Fruit fly (Drosophila melanogaster) whole organism, embryonic: ENCODE data around the gene Tmtc4.

Experiments
- CG10274 ChIP-seq: fragments of 200-800 bp; sonication (Bioruptor generic); optimal IDR thresholded peaks from 3 replicates; lab custom pipeline; 2017; ENCODE audit warnings: missing biosample characterization, mild to moderate bottlenecking, missing genetic modification characterization
- CG10979 ChIP-seq: fragments of 200-800 bp; sonication (Bioruptor generic); optimal IDR thresholded peaks from 2 replicates; lab custom pipeline; 2018; ENCODE audit warnings: missing biosample characterization, mild to moderate bottlenecking, missing genetic modification characterization, moderate library complexity
- CG12104 ChIP-seq: fragments of 200-800 bp; sonication (Bioruptor generic); optimal IDR thresholded peaks from 3 replicates; lab custom pipeline; 2016; ENCODE audit warnings: missing biosample characterization, missing genetic modification characterization
- CG1233 ChIP-seq: fragments of 200-800 bp; sonication (Bioruptor generic); optimal IDR thresholded peaks from 4 replicates; lab custom pipeline; 2018; ENCODE audit warnings: missing biosample characterization, mild to moderate bottlenecking, missing genetic modification characterization
- CG14441 ChIP-seq: fragments of 200-800 bp; sonication (Bioruptor generic); IDR thresholded peaks from 2 replicates; pipeline ENCODE4 v1.3.6; 2022; ENCODE audit warnings: missing biosample characterization, missing genetic modification characterization
- CG14667 ChIP-seq: fragments of 200-800 bp; sonication (Bioruptor generic); IDR thresholded peaks from 2 replicates; pipeline ENCODE4 v1.3.6; 2022; ENCODE audit warnings: missing biosample characterization, missing genetic modification characterization
- CG14860 ChIP-seq: fragments of 200-800 bp; sonication (Bioruptor generic); IDR thresholded peaks from 3 replicates; pipeline ENCODE4 v1.3.6; 2022; ENCODE audit warnings: missing biosample characterization, missing genetic modification characterization; ENCODE audit not compliant: partially characterized antibody
- CG17568 ChIP-seq: fragments of 200-800 bp; sonication (Bioruptor generic); optimal IDR thresholded peaks from 2 replicates; lab custom pipeline; 2018; ENCODE audit warnings: missing biosample characterization, mild to moderate bottlenecking, missing genetic modification characterization, moderate library complexity
- CG17612 ChIP-seq: fragments of 200-800 bp; sonication (Bioruptor generic); IDR thresholded peaks from 2 replicates; pipeline ENCODE4 v1.3.6; 2022; ENCODE audit warnings: missing biosample characterization, missing genetic modification characterization
- CG17802 ChIP-seq: fragments of 200-800 bp; sonication (Bioruptor generic); optimal IDR thresholded peaks from 2 replicates; lab custom pipeline; 2018; ENCODE audit warnings: missing biosample characterization, mild to moderate bottlenecking, missing genetic modification characterization, moderate library complexity
- CG30403 ChIP-seq: fragments of 200-800 bp; sonication (Bioruptor generic); optimal IDR thresholded peaks from 3 replicates; lab custom pipeline; 2016; ENCODE audit warnings: missing biosample characterization, missing genetic modification characterization
- CG34422 ChIP-seq: fragments of 200-800 bp; sonication (Bioruptor generic); IDR thresholded peaks from 3 replicates; pipeline ENCODE4 v1.3.6; 2022; ENCODE audit warnings: missing biosample characterization, missing genetic modification characterization
- CG3847 ChIP-seq: fragments of 200-800 bp; sonication (Bioruptor generic); IDR thresholded peaks from 2 replicates; pipeline ENCODE4 v1.3.6; 2022; ENCODE audit warnings: missing biosample characterization, missing genetic modification characterization
- CG4730 ChIP-seq: fragments of 200-800 bp; sonication (Bioruptor generic); IDR thresholded peaks from 2 replicates; pipeline ENCODE4 v1.3.6; 2022; ENCODE audit warnings: missing biosample characterization, missing genetic modification characterization
- CG6254 ChIP-seq: fragments of 200-800 bp; sonication (Bioruptor generic); optimal IDR thresholded peaks from 3 replicates; lab custom pipeline; 2017; ENCODE audit warnings: mild to moderate bottlenecking, missing biosample characterization, missing genetic modification reagents, missing genetic modification characterization
- CG6272 ChIP-seq: fragments of 200-800 bp; sonication (Bioruptor generic); IDR thresholded peaks from 2 replicates; pipeline ENCODE4 v1.3.6; 2022; ENCODE audit warnings: missing biosample characterization, missing genetic modification characterization
- CG6854 ChIP-seq: fragments of 200-800 bp; sonication (Bioruptor generic); optimal IDR thresholded peaks from 3 replicates; lab custom pipeline; 2017; ENCODE audit warnings: missing biosample characterization, mild to moderate bottlenecking, missing genetic modification characterization
- CG7556 ChIP-seq: fragments of 200-800 bp; sonication (Bioruptor generic); optimal IDR thresholded peaks from 2 replicates; lab custom pipeline; 2017; ENCODE audit warnings: missing biosample characterization, mild to moderate bottlenecking, missing genetic modification characterization
- CG7928 ChIP-seq: fragments of 200-800 bp; sonication (Bioruptor generic); optimal IDR thresholded peaks from 2 replicates; lab custom pipeline; 2017; ENCODE audit warnings: missing biosample characterization, mild to moderate bottlenecking, missing genetic modification characterization
- CG7987 ChIP-seq: fragments of 200-800 bp; sonication (Bioruptor generic); optimal IDR thresholded peaks from 2 replicates; lab custom pipeline; 2018; ENCODE audit warnings: missing biosample characterization, mild to moderate bottlenecking, missing genetic modification characterization, moderate library complexity
- CG8290 ChIP-seq, 3 experiments: fragments of 200-800 bp; sonication (Bioruptor generic); optimal IDR thresholded peaks; 2 replicates each; lab custom pipeline; 2016 to 2019; ENCODE audit warnings: missing biosample characterization in 3 of 3, missing genetic modification characterization in 3 of 3, mild to moderate bottlenecking in 2 of 3, moderate library complexity in 1 of 3
- CHES-1-like ChIP-seq: fragments of 200-800 bp; sonication (Bioruptor generic); optimal IDR thresholded peaks from 2 replicates; lab custom pipeline; 2016; ENCODE audit warnings: missing biosample characterization, missing genetic modification characterization
- Dll ChIP-seq: fragments of 200-800 bp; sonication (Bioruptor generic); IDR thresholded peaks from 4 replicates; pipeline ENCODE4 v1.3.6; 2022; ENCODE audit warnings: missing biosample characterization, missing genetic modification characterization; ENCODE audit not compliant: partially characterized antibody
- Dp ChIP-seq: fragments of 200-800 bp; sonication (Bioruptor generic); optimal IDR thresholded peaks from 2 replicates; lab custom pipeline; 2018; ENCODE audit warnings: missing biosample characterization, mild to moderate bottlenecking, missing genetic modification characterization, moderate library complexity
- E2f2 ChIP-seq: fragments of 200-800 bp; sonication (Bioruptor generic); IDR thresholded peaks from 2 replicates; pipeline ENCODE4 v1.3.6; 2022; ENCODE audit warnings: missing biosample characterization, missing genetic modification characterization
- HLH4C ChIP-seq: fragments of 200-800 bp; sonication (Bioruptor generic); IDR thresholded peaks from 3 replicates; pipeline ENCODE4 v1.3.6; 2022; ENCODE audit warnings: missing biosample characterization, missing genetic modification characterization; ENCODE audit not compliant: partially characterized antibody
- Hmx ChIP-seq: fragments of 200-800 bp; sonication (Bioruptor generic); optimal IDR thresholded peaks from 2 replicates; lab custom pipeline; 2016; ENCODE audit warnings: missing biosample characterization, missing genetic modification characterization
- Jarid2 ChIP-seq: fragments of 200-800 bp; sonication (Bioruptor generic); optimal IDR thresholded peaks from 3 replicates; lab custom pipeline; 2017; ENCODE audit warnings: mild to moderate bottlenecking, missing biosample characterization, missing genetic modification reagents, missing genetic modification characterization
- Max ChIP-seq: fragments of 200-800 bp; sonication (Bioruptor generic); optimal IDR thresholded peaks from 2 replicates; lab custom pipeline; 2016; ENCODE audit warnings: missing biosample characterization, mild to moderate bottlenecking, missing genetic modification characterization
- NFAT ChIP-seq: fragments of 200-800 bp; sonication (Bioruptor generic); IDR thresholded peaks from 2 replicates; pipeline ENCODE4 v1.3.6; 2022; ENCODE audit warnings: missing biosample characterization, missing genetic modification characterization
- Poxn ChIP-seq: fragments of 200-800 bp; sonication (Bioruptor generic); IDR thresholded peaks from 2 replicates; pipeline ENCODE4 v1.3.6; 2022; ENCODE audit warnings: missing biosample characterization, missing genetic modification characterization
- Trl ChIP-seq, 3 experiments: fragments of >200 bp in 2 of 3; fragments of 200-800 bp in 1 of 3; sonication (Bioruptor generic) in 1 of 3; optimal IDR thresholded peaks; 2 replicates in 1 of 3; 3 replicates in 2 of 3; lab custom pipeline; 2016 to 2017; ENCODE audit warnings: missing biosample characterization in 1 of 3, missing genetic modification characterization in 1 of 3
- ara ChIP-seq: fragments of 200-800 bp; sonication (Bioruptor generic); IDR thresholded peaks from 2 replicates; pipeline ENCODE4 v1.3.6; 2022; ENCODE audit warnings: missing biosample characterization, missing genetic modification characterization
- chinmo ChIP-seq: fragments of 200-800 bp; sonication (Bioruptor generic); IDR thresholded peaks from 4 replicates; pipeline ENCODE4 v1.3.6; 2022; ENCODE audit warnings: missing biosample characterization, missing genetic modification characterization; ENCODE audit not compliant: partially characterized antibody
- chm ChIP-seq: fragments of 200-800 bp; sonication (Bioruptor generic); IDR thresholded peaks from 2 replicates; pipeline ENCODE4 v1.3.6; 2022; ENCODE audit warnings: missing biosample characterization, missing genetic modification characterization
- dati ChIP-seq: fragments of 200-800 bp; sonication (Bioruptor generic); IDR thresholded peaks from 2 replicates; pipeline ENCODE4 v1.3.6; 2022; ENCODE audit warnings: missing biosample characterization, missing genetic modification characterization
- lmd ChIP-seq: fragments of 200-800 bp; sonication (Bioruptor generic); IDR thresholded peaks from 2 replicates; pipeline ENCODE4 v1.3.6; 2022; ENCODE audit warnings: missing biosample characterization, missing genetic modification characterization
- pan ChIP-seq, 4 experiments: fragments of >200 bp in 3 of 4; fragments of 200-800 bp in 1 of 4; sonication (Bioruptor generic) in 1 of 4; optimal IDR thresholded peaks in 3 of 4; IDR thresholded peaks in 1 of 4; 2 replicates each; pipeline versions ENCODE4 v1.3.6 to Lab custom; 2017 to 2022; ENCODE audit warnings: missing biosample characterization in 2 of 4, missing genetic modification characterization in 2 of 4, mixed read lengths in 1 of 4
- pros ChIP-seq: fragments of 200-800 bp; sonication (Bioruptor generic); optimal IDR thresholded peaks from 3 replicates; lab custom pipeline; 2019; ENCODE audit warnings: missing biosample characterization, mild to moderate bottlenecking, missing genetic modification characterization, moderate library complexity
- sim ChIP-seq: fragments of 200-800 bp; sonication (Bioruptor generic); IDR thresholded peaks from 2 replicates; pipeline ENCODE4 v1.3.6; 2022; ENCODE audit warnings: missing biosample characterization, missing genetic modification characterization
- slbo ChIP-seq: fragments of 200-800 bp; sonication (Bioruptor generic); IDR thresholded peaks from 2 replicates; pipeline ENCODE4 v1.3.6; 2022; ENCODE audit warnings: missing biosample characterization, missing genetic modification characterization
- so ChIP-seq: fragments of 200-800 bp; sonication (Bioruptor generic); IDR thresholded peaks from 3 replicates; pipeline ENCODE4 v1.3.6; 2022; ENCODE audit warnings: missing biosample characterization, missing genetic modification characterization
- sob ChIP-seq: fragments of 200-800 bp; sonication (Bioruptor generic); IDR thresholded peaks from 2 replicates; pipeline ENCODE4 v1.3.6; 2022; ENCODE audit warnings: missing biosample characterization, missing genetic modification characterization
- tio ChIP-seq: fragments of 200-800 bp; sonication (Bioruptor generic); optimal IDR thresholded peaks from 2 replicates; lab custom pipeline; 2017; ENCODE audit warnings: missing biosample characterization, missing genetic modification characterization, inconsistent platforms
- unc-4 ChIP-seq: fragments of 200-800 bp; sonication (Bioruptor generic); IDR thresholded peaks from 2 replicates; pipeline ENCODE4 v1.3.6; 2022; ENCODE audit warnings: missing biosample characterization, missing genetic modification characterization; ENCODE audit not compliant: partially characterized antibody
- wek ChIP-seq: fragments of 200-800 bp; sonication (Bioruptor generic); optimal IDR thresholded peaks from 3 replicates; lab custom pipeline; 2018; ENCODE audit warnings: missing biosample characterization, mild to moderate bottlenecking, missing genetic modification characterization, moderate library complexity

The Tmtc4 gene

DNA sequence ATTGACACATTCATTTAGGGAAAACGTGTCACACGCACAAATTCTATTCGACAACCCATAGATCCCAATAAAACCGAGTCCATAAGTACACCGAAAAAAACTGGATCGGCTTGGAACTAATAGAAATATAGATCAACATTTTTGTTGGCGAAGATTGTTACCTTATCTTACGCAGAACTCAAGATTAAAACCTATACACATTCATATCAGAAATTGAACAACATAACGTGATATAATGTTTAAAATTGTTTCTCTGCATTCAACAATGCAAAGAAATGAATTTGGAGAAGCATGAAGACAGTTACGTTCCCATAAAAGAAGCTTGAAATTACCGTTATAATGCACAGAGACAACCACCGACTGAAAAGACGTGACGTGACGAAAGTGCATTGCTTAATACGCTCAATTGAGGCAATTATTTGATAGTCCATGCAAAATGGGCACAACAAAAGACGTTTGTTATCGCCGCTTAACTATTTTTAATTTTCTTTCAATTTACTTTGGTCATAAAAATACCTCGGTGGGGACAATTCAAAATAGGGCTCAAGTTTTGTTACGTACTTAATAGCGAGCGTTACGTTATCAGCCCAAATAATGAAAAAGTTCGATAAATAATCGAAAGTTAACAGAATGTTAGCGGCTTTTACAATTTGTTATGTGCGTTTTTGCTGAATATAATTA lies 10.8 kb upstream of the Tmtc4 start, which contains the start of gene SerRS-m (continued):
- TF ChIP-seq CG17568 (no peak), CG34422 (GFP tag; lab: Robert Waterston, UW) (no peak)
- TF ChIP-seq, all 482 proteins: peak for 52

DNA sequence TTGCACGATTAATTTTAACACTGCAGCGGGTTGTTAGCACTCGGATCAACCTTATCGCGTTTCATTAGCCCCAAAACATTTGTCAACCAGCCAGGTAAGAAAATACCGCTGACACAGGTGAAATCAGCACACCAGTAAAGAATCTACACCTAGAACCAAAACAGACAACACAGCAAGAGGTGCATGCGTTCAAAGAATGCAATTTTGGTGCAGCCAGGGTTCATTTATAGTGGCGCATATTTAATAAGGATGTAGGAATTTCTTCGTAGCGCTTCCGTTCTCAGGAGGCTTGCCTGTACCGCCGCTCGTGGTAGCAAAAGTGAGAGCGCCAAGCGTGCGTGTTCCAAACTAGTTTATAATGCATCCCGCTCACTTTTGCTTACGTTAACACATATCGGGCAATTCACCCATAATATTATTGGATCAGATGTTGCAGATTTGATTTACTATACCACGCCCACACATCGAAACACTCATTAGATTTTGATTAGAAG lies 8.5 kb upstream of the Tmtc4 start:
- TF ChIP-seq CG6254 (GFP tag; lab: Kevin White, UChicago), result no peak
- no peak for TF ChIP-seq CG17612 (GFP tag; lab: Robert Waterston, UW)
- TF ChIP-seq CG14441 (GFP tag; lab: Robert Waterston, UW), result peak; percentile 15; the same call in 1 of the 2 replicates
- TF ChIP-seq so (GFP tag; lab: Robert Waterston, UW), result no peak
- TF ChIP-seq CG1233 (GFP tag; lab: Kevin White, UChicago), result no peak
- TF ChIP-seq slbo (GFP tag; lab: Robert Waterston, UW), result peak; percentile 42; the same call in 1 of the 2 replicates
- peak; percentile 23; the same call in 1 of the 2 replicates for TF ChIP-seq chm (GFP tag; lab: Robert Waterston, UW)
- TF ChIP-seq CG10274 (GFP tag; lab: Kevin White, UChicago), result no peak
- TF ChIP-seq chinmo, result no peak; the same call in 3 of the 4 replicates
- TF ChIP-seq CG7987 (GFP tag; lab: Kevin White, UChicago), result no peak
- TF ChIP-seq CG8290 (GFP tag; optimal IDR thresholded peaks at IDR 0.05; lab: Kevin White, UChicago), result no peak
- no peak for TF ChIP-seq CG8290 (tag; optimal IDR thresholded peaks at IDR 0.05; lab: Kevin White, UChicago)
- peak in 1 of 2 experiments; percentile 27 for TF ChIP-seq Trl (optimal IDR thresholded peaks at IDR 0.05; lab: Kevin White, UChicago)
- no peak for TF ChIP-seq Trl (GFP tag; optimal IDR thresholded peaks at IDR 0.05; lab: Kevin White, UChicago)
- TF ChIP-seq Jarid2 (GFP tag; lab: Kevin White, UChicago), result no peak
- no peak for TF ChIP-seq Dp (GFP tag; lab: Kevin White, UChicago)
- TF ChIP-seq wek, result no peak
- TF ChIP-seq tio (GFP tag; lab: Kevin White, UChicago), result no peak
- TF ChIP-seq CG30403 (GFP tag; lab: Kevin White, UChicago), result no peak
- TF ChIP-seq NFAT, result no peak
- TF ChIP-seq dati (GFP tag; lab: Robert Waterston, UW), result no peak
- no peak for TF ChIP-seq pros
- TF ChIP-seq CG3847, result no peak
- TF ChIP-seq CG7556 (GFP tag; lab: Kevin White, UChicago), result no peak
- TF ChIP-seq CG17802 (tag; lab: Kevin White, UChicago), result no peak
- TF ChIP-seq sob (GFP tag; lab: Robert Waterston, UW), result no peak
- TF ChIP-seq ara (GFP tag; lab: Robert Waterston, UW), result peak; percentile 22; the same call in 1 of the 2 replicates
- TF ChIP-seq Poxn (GFP tag; lab: Robert Waterston, UW), result no peak
- TF ChIP-seq CG10979 (tag; lab: Kevin White, UChicago), result no peak
- no peak for TF ChIP-seq CG6272
- TF ChIP-seq CG14860 (GFP tag; lab: Robert Waterston, UW), result no peak
- no peak for TF ChIP-seq CHES-1-like
- no peak for TF ChIP-seq HLH4C (GFP tag; lab: Robert Waterston, UW)
- 0 out of 2 replicates have a peak, but pooled peaks have one; percentile 5 for TF ChIP-seq CG4730 (GFP tag; lab: Robert Waterston, UW)
- no peak for TF ChIP-seq Max (GFP tag; lab: Kevin White, UChicago)
- no peak for TF ChIP-seq Dll (GFP tag; lab: Robert Waterston, UW)
- no peak for TF ChIP-seq Hmx (GFP tag; lab: Kevin White, UChicago)
- no peak for TF ChIP-seq CG12104 (GFP tag; lab: Kevin White, UChicago)
- TF ChIP-seq pan (optimal IDR thresholded peaks at IDR 0.05; lab: Kevin White, UChicago), result no peak
- TF ChIP-seq pan (GFP tag; optimal IDR thresholded peaks at IDR 0.05 in 1 of 2, IDR thresholded peaks at IDR 0.05 in 1 of 2), result peak in 1 of 2 experiments; percentile 34
- no peak for TF ChIP-seq CG6854 (GFP tag; lab: Kevin White, UChicago)
- TF ChIP-seq sim (GFP tag; lab: Robert Waterston, UW), result no peak
- no peak for TF ChIP-seq lmd
- TF ChIP-seq CG7928 (GFP tag; lab: Kevin White, UChicago), result no peak
- peak; percentile 30; the same call in 1 of the 2 replicates for TF ChIP-seq E2f2 (GFP tag; lab: Robert Waterston, UW)
- no peak for TF ChIP-seq unc-4
- peak; percentile 34; the same call in 1 of the 2 replicates for TF ChIP-seq CG14667 (GFP tag; lab: Robert Waterston, UW)
